Worm (Caenorhabditis elegans) whole organism, young adult: ENCODE results near the gene K11H12.1.

Source experiments
- B0336.3 ChIP-seq: fragments of 200-800 bp; sonication (Bioruptor generic); IDR thresholded peaks from 2 replicates; pipeline ENCODE4 v1.3.6; 2022; ENCODE audit warnings: missing genetic modification characterization, missing compliant biosample characterization
- D2030.7 ChIP-seq: fragments of 200-800 bp; sonication (Bioruptor generic); IDR thresholded peaks from 2 replicates; pipeline ENCODE4 v1.3.6; 2022; ENCODE audit warnings: missing genetic modification reagents, missing genetic modification characterization, missing compliant biosample characterization
- F10E7.11 ChIP-seq: sonication (generic microtip); optimal IDR thresholded peaks from 2 replicates; lab custom pipeline; 2017; ENCODE audit warnings: mild to moderate bottlenecking, missing genetic modification characterization, moderate library complexity, missing compliant biosample characterization
- F52B5.7 ChIP-seq: sonication (generic microtip); optimal IDR thresholded peaks from 2 replicates; lab custom pipeline; 2016; ENCODE audit warnings: mild to moderate bottlenecking, missing genetic modification characterization, missing compliant biosample characterization
- F57C9.4 ChIP-seq: sonication (generic microtip); optimal IDR thresholded peaks from 2 replicates; lab custom pipeline; 2017; ENCODE audit warnings: mild to moderate bottlenecking, missing genetic modification characterization, missing compliant biosample characterization
- T26A5.8 ChIP-seq: sonication (generic microtip); optimal IDR thresholded peaks from 2 replicates; lab custom pipeline; 2016; ENCODE audit warnings: missing genetic modification characterization, missing compliant biosample characterization
- Y67H2A.10 ChIP-seq: fragments of 200-800 bp; sonication (Bioruptor generic); conservative IDR thresholded peaks from 2 replicates; pipeline ENCODE4 v1.3.6; 2022; ENCODE audit warnings: missing genetic modification reagents, missing genetic modification characterization, missing compliant biosample characterization
- ama-1 ChIP-seq, 3 experiments: fragments of 150-350 bp in 1 of 3; sonication (generic microtip) in 2 of 3; optimal IDR thresholded peaks; 2 replicates each; lab custom pipeline; 2014 to 2018; ENCODE audit warnings: missing biosample characterization in 2 of 3, missing genetic modification characterization in 2 of 3, missing genetic modification reagents in 2 of 3
- aptf-2 ChIP-seq: fragments of 200-800 bp; sonication (Bioruptor generic); conservative IDR thresholded peaks from 2 replicates; pipeline ENCODE4 v1.3.6; 2022; ENCODE audit warnings: missing genetic modification reagents, missing genetic modification characterization, missing compliant biosample characterization
- aptf-3 ChIP-seq: fragments of 200-800 bp; sonication (Bioruptor generic); IDR thresholded peaks from 2 replicates; pipeline ENCODE4 v1.3.6; 2022; ENCODE audit warnings: missing genetic modification characterization, missing compliant biosample characterization
- athp-1 ChIP-seq: sonication (generic microtip); optimal IDR thresholded peaks from 2 replicates; lab custom pipeline; 2017; ENCODE audit warnings: mild to moderate bottlenecking, missing genetic modification characterization, missing compliant biosample characterization
- bed-1 ChIP-seq: fragments of 200-800 bp; sonication (Bioruptor generic); IDR thresholded peaks from 2 replicates; pipeline ENCODE4 v1.3.6; 2022; ENCODE audit warnings: missing genetic modification reagents, missing genetic modification characterization, missing compliant biosample characterization
- cebp-1 ChIP-seq, 2 experiments: fragments of 200-800 bp in 1 of 2; sonication (Bioruptor generic) in 1 of 2; sonication (generic microtip) in 1 of 2; IDR thresholded peaks in 1 of 2; optimal IDR thresholded peaks in 1 of 2; 2 replicates each; pipeline versions ENCODE4 v1.3.6 to Lab custom; 2017 to 2022; ENCODE audit warnings: missing compliant biosample characterization in 2 of 2, missing genetic modification characterization in 2 of 2, mild to moderate bottlenecking in 1 of 2, missing genetic modification reagents in 1 of 2, moderate library complexity in 1 of 2
- chd-7 ChIP-seq: sonication (generic microtip); optimal IDR thresholded peaks from 2 replicates; lab custom pipeline; 2016; ENCODE audit warnings: mild to moderate bottlenecking, missing genetic modification characterization, moderate library complexity, missing compliant biosample characterization
- dpl-1 ChIP-seq: fragments of 150-350 bp; optimal IDR thresholded peaks from 2 replicates; lab custom pipeline; 2014; ENCODE audit warnings: missing biosample characterization, missing genetic modification reagents, missing genetic modification characterization
- efl-1 ChIP-seq: fragments of 150-350 bp; optimal IDR thresholded peaks from 2 replicates; lab custom pipeline; 2014; ENCODE audit warnings: missing biosample characterization, missing genetic modification reagents, missing genetic modification characterization
- egl-18 ChIP-seq: fragments of 200-800 bp; sonication (Bioruptor generic); IDR thresholded peaks from 2 replicates; pipeline ENCODE4 v1.3.6; 2022; ENCODE audit warnings: missing genetic modification reagents, missing genetic modification characterization, missing compliant biosample characterization
- egl-44 ChIP-seq: fragments of 200-800 bp; sonication (Bioruptor generic); IDR thresholded peaks from 2 replicates; pipeline ENCODE4 v1.3.6; 2022; ENCODE audit warnings: missing genetic modification reagents, missing genetic modification characterization, missing compliant biosample characterization
- him-1 ChIP-seq: sonication (generic microtip); optimal IDR thresholded peaks from 2 replicates; lab custom pipeline; 2016; ENCODE audit warnings: missing genotype, missing genetic modification reagents, missing genetic modification characterization, missing compliant biosample characterization
- hlh-12 ChIP-seq: sonication (generic microtip); optimal IDR thresholded peaks from 2 replicates; lab custom pipeline; 2016; ENCODE audit warnings: missing genetic modification characterization, missing compliant biosample characterization
- hmg-1.2 ChIP-seq: fragments of 200-800 bp; sonication (Bioruptor generic); IDR thresholded peaks from 2 replicates; pipeline ENCODE4 v1.3.6; 2022; ENCODE audit warnings: missing genetic modification reagents, missing genetic modification characterization, missing compliant biosample characterization
- hrde-1 ChIP-seq: sonication (generic microtip); optimal IDR thresholded peaks from 2 replicates; lab custom pipeline; 2016; ENCODE audit warnings: missing genetic modification characterization, mild to moderate bottlenecking, missing compliant biosample characterization, moderate library complexity, missing genotype, missing genetic modification reagents, borderline replicate concordance
- lin-26 ChIP-seq: fragments of 200-800 bp; sonication (Bioruptor generic); IDR thresholded peaks from 2 replicates; pipeline ENCODE4 v1.3.6; 2022; ENCODE audit warnings: missing genetic modification reagents, missing genetic modification characterization, missing compliant biosample characterization
- madf-10 ChIP-seq: sonication (generic microtip); optimal IDR thresholded peaks from 2 replicates; lab custom pipeline; 2016; ENCODE audit warnings: mild to moderate bottlenecking, missing genetic modification characterization, missing compliant biosample characterization
- mcd-1 ChIP-seq: fragments of 200-800 bp; sonication (Bioruptor generic); IDR thresholded peaks from 2 replicates; pipeline ENCODE4 v1.3.6; 2022; ENCODE audit warnings: missing genetic modification reagents, missing genetic modification characterization, missing compliant biosample characterization
- mxl-1 ChIP-seq: sonication (generic microtip); optimal IDR thresholded peaks from 2 replicates; lab custom pipeline; 2016; ENCODE audit warnings: missing genetic modification characterization, missing compliant biosample characterization
- nfya-1 ChIP-seq: sonication (generic microtip); optimal IDR thresholded peaks from 2 replicates; lab custom pipeline; 2017; ENCODE audit warnings: antibody characterized with exemption, missing compliant biosample characterization, missing genetic modification characterization, borderline replicate concordance; ENCODE audit not compliant: insufficient read depth
- nfyb-1 ChIP-seq: fragments of 200-800 bp; sonication (Bioruptor generic); IDR thresholded peaks from 2 replicates; pipeline ENCODE4 v1.3.6; 2022; ENCODE audit warnings: missing genetic modification reagents, missing genetic modification characterization, missing compliant biosample characterization
- nhr-90 ChIP-seq: sonication (generic microtip); optimal IDR thresholded peaks from 2 replicates; lab custom pipeline; 2016; ENCODE audit warnings: missing genotype, mild to moderate bottlenecking, missing genetic modification characterization, missing compliant biosample characterization
- pha-4 ChIP-seq: fragments of 150-350 bp; sonication (generic microtip); optimal IDR thresholded peaks from 2 replicates; lab custom pipeline; 2014; ENCODE audit warnings: missing biosample characterization, missing genetic modification reagents, missing genetic modification characterization
- rcor-1 ChIP-seq: fragments of 200-800 bp; sonication (Bioruptor generic); IDR thresholded peaks from 2 replicates; pipeline ENCODE4 v1.3.6; 2022; ENCODE audit warnings: missing genetic modification reagents, missing genetic modification characterization, missing compliant biosample characterization
- rec-8 ChIP-seq, 2 experiments: sonication (generic microtip); optimal IDR thresholded peaks; 2 replicates each; lab custom pipeline; 2016; ENCODE audit warnings: mild to moderate bottlenecking in 2 of 2, missing genetic modification characterization in 2 of 2, missing genetic modification reagents in 2 of 2, missing genotype in 2 of 2, missing biosample characterization in 1 of 2, missing compliant biosample characterization in 1 of 2, moderate library complexity in 1 of 2
- repo-1 ChIP-seq: sonication (generic microtip); optimal IDR thresholded peaks from 2 replicates; lab custom pipeline; 2017; ENCODE audit warnings: mild to moderate bottlenecking, missing genetic modification characterization, missing compliant biosample characterization
- rpc-1 ChIP-seq, 2 experiments: fragments of 150-350 bp in 1 of 2; sonication (generic microtip) in 1 of 2; optimal IDR thresholded peaks; 2 replicates each; lab custom pipeline; 2014 to 2018; ENCODE audit warnings: missing biosample characterization in 1 of 2, missing genetic modification characterization in 1 of 2, missing genetic modification reagents in 1 of 2, missing genotype in 1 of 2
- sea-2 ChIP-seq: fragments of 200-800 bp; sonication (Bioruptor generic); IDR thresholded peaks from 2 replicates; pipeline ENCODE4 v1.3.6; 2022; ENCODE audit warnings: missing genetic modification characterization, missing compliant biosample characterization
- snpc-1.1 ChIP-seq: sonication (generic microtip); optimal IDR thresholded peaks from 2 replicates; lab custom pipeline; 2017; ENCODE audit warnings: missing genetic modification characterization, mild to moderate bottlenecking, missing compliant biosample characterization, antibody characterized with exemption, moderate library complexity, missing genotype, missing genetic modification reagents; ENCODE audit not compliant: insufficient read depth
- snpc-1.3 ChIP-seq: sonication (generic microtip); optimal IDR thresholded peaks from 2 replicates; lab custom pipeline; 2017; ENCODE audit warnings: missing genetic modification characterization, mild to moderate bottlenecking, missing compliant biosample characterization, antibody characterized with exemption, moderate library complexity, missing genotype, missing genetic modification reagents; ENCODE audit not compliant: insufficient read depth
- snpc-4 ChIP-seq, 5 experiments: fragments of 150-350 bp in 1 of 5; sonication (generic microtip) in 4 of 5; optimal IDR thresholded peaks; 2 replicates each; lab custom pipeline; 2014 to 2018; ENCODE audit warnings: missing genetic modification characterization in 5 of 5, missing biosample characterization in 3 of 5, antibody characterized with exemption in 2 of 5, mild to moderate bottlenecking in 2 of 5, missing compliant biosample characterization in 2 of 5, missing genotype in 2 of 5, moderate library complexity in 2 of 5, missing genetic modification reagents in 1 of 5
- sptf-2 ChIP-seq: fragments of 200-800 bp; sonication (Bioruptor generic); optimal IDR thresholded peaks from 2 replicates; lab custom pipeline; 2018; ENCODE audit warnings: mild to moderate bottlenecking, missing genetic modification characterization, missing compliant biosample characterization
- unc-62 ChIP-seq: fragments of 150-350 bp; optimal IDR thresholded peaks from 2 replicates; lab custom pipeline; 2014; ENCODE audit warnings: missing biosample characterization, missing genetic modification reagents, missing genetic modification characterization
- ztf-25 ChIP-seq: fragments of 200-800 bp; sonication (Bioruptor generic); IDR thresholded peaks from 2 replicates; pipeline ENCODE4 v1.3.6; 2022; ENCODE audit warnings: missing genetic modification reagents, missing genetic modification characterization, missing compliant biosample characterization
- ztf-26 ChIP-seq: sonication (generic microtip); optimal IDR thresholded peaks from 2 replicates; lab custom pipeline; 2017; ENCODE audit warnings: missing genetic modification characterization, missing compliant biosample characterization
- ztf-28 ChIP-seq: fragments of 200-800 bp; sonication (Bioruptor generic); IDR thresholded peaks from 2 replicates; pipeline ENCODE4 v1.3.6; 2022; ENCODE audit warnings: missing genetic modification reagents, missing genetic modification characterization, missing compliant biosample characterization
- ztf-3 ChIP-seq: fragments of 200-800 bp; sonication (Bioruptor generic); optimal IDR thresholded peaks from 2 replicates; lab custom pipeline; 2018; ENCODE audit warnings: mild to moderate bottlenecking, missing genetic modification characterization, missing compliant biosample characterization
- ztf-6 ChIP-seq: fragments of 200-800 bp; sonication (Bioruptor generic); IDR thresholded peaks from 2 replicates; pipeline ENCODE4 v1.3.6; 2022; ENCODE audit warnings: missing genetic modification reagents, missing genetic modification characterization, missing compliant biosample characterization

The K11H12.1 gene

ce11 chrIV:653138-653848 is at the start of gene K11H12.1:
Gene K11H12.1, minus strand, starts transcription at chrIV:653421.
- TF ChIP-seq nfya-1 (tag; lab: Kevin White, UChicago): no peak
- 0 out of 2 replicates have a peak, but pooled peaks have one; percentile 39 for TF ChIP-seq nfyb-1 (GFP tag; lab: Robert Waterston, UW)
- TF ChIP-seq hmg-1.2 (GFP tag; lab: Robert Waterston, UW): no peak; the same call in 1 of the 2 replicates
- TF ChIP-seq ztf-26 (tag; lab: Kevin White, UChicago): no peak
- TF ChIP-seq dpl-1: no peak
- no peak for TF ChIP-seq aptf-3 (GFP tag; lab: Robert Waterston, UW)
- TF ChIP-seq athp-1: peak; percentile 47
- no peak for TF ChIP-seq hlh-12
- TF ChIP-seq rcor-1 (GFP tag; lab: Robert Waterston, UW): peak; percentile 48; the same call in 1 of the 2 replicates
- TF ChIP-seq ztf-25 (GFP tag; lab: Robert Waterston, UW): no peak
- peak; percentile 48 for TF ChIP-seq hrde-1 (tag; lab: Kevin White, UChicago)
- TF ChIP-seq snpc-1.1 (tag; lab: Kevin White, UChicago): peak; percentile 54
- no peak for TF ChIP-seq rec-8 (tag; optimal IDR thresholded peaks at IDR 0.05; lab: Kevin White, UChicago)
- peak; percentile 42; the same call in 1 of the 2 replicates for TF ChIP-seq D2030.7 (GFP tag; lab: Robert Waterston, UW)
- TF ChIP-seq F52B5.7 (tag; lab: Kevin White, UChicago): peak; percentile 11
- TF ChIP-seq B0336.3 (GFP tag; lab: Robert Waterston, UW): peak; percentile 90
- no peak for TF ChIP-seq snpc-4 (GFP tag; optimal IDR thresholded peaks at IDR 0.05; lab: Kevin White, UChicago)
- peak in 2 of 4 experiments; percentile 12 to 45 for TF ChIP-seq snpc-4 (tag; optimal IDR thresholded peaks at IDR 0.05; lab: Kevin White, UChicago)
- 0 out of 2 replicates have a peak, but pooled peaks have one; percentile 22 for TF ChIP-seq egl-44 (GFP tag; lab: Robert Waterston, UW)
- no peak for TF ChIP-seq efl-1 (GFP tag; lab: Kevin White, UChicago)
- TF ChIP-seq Y67H2A.10 (GFP tag; lab: Robert Waterston, UW): no peak
- peak; percentile 25; the same call in 1 of the 2 replicates for TF ChIP-seq lin-26
- TF ChIP-seq ztf-3 (GFP tag; lab: Kevin White, UChicago): no peak
- TF ChIP-seq sea-2 (GFP tag; lab: Robert Waterston, UW): no peak
- no peak for TF ChIP-seq bed-1 (GFP tag; lab: Robert Waterston, UW)
- no peak for TF ChIP-seq aptf-2
- no peak for TF ChIP-seq mxl-1 (tag; lab: Kevin White, UChicago)
- no peak for TF ChIP-seq snpc-1.3
- TF ChIP-seq ztf-6: no peak
- TF ChIP-seq F10E7.11 (tag; lab: Kevin White, UChicago): no peak
- TF ChIP-seq F57C9.4 (tag; lab: Kevin White, UChicago): no peak
- TF ChIP-seq ztf-28: no peak
- peak; percentile 58 for TF ChIP-seq repo-1 (tag; lab: Kevin White, UChicago)
- peak; percentile 47 for TF ChIP-seq him-1
- no peak for TF ChIP-seq pha-4 (tag; lab: Kevin White, UChicago)
- TF ChIP-seq madf-10 (tag; lab: Kevin White, UChicago): no peak
- TF ChIP-seq mcd-1 (GFP tag; lab: Robert Waterston, UW): no peak; the same call in 1 of the 2 replicates
- TF ChIP-seq cebp-1 (GFP tag; IDR thresholded peaks at IDR 0.05; lab: Robert Waterston, UW): no peak
- TF ChIP-seq cebp-1 (tag; optimal IDR thresholded peaks at IDR 0.05; lab: Kevin White, UChicago): peak; percentile 14
- TF ChIP-seq rpc-1 (optimal IDR thresholded peaks at IDR 0.05; lab: Kevin White, UChicago): no peak
- no peak for TF ChIP-seq rpc-1 (tag; optimal IDR thresholded peaks at IDR 0.05; lab: Kevin White, UChicago)
- TF ChIP-seq chd-7 (tag; lab: Kevin White, UChicago): no peak
- TF ChIP-seq sptf-2 (GFP tag; lab: Kevin White, UChicago): no peak
- TF ChIP-seq egl-18 (GFP tag; lab: Robert Waterston, UW): 0 out of 2 replicates have a peak, but pooled peaks have one; percentile 3
- no peak for TF ChIP-seq T26A5.8 (tag; lab: Kevin White, UChicago)
- TF ChIP-seq unc-62 (GFP tag; lab: Kevin White, UChicago): no peak
- TF ChIP-seq ama-1 (optimal IDR thresholded peaks at IDR 0.05; lab: Kevin White, UChicago): no peak
- TF ChIP-seq ama-1 (GFP tag; optimal IDR thresholded peaks at IDR 0.05; lab: Kevin White, UChicago): no peak
- TF ChIP-seq nhr-90: no peak
